Fruit fly (Drosophila melanogaster): ENCODE data around the gene sens.

Gene sens

DNA sequence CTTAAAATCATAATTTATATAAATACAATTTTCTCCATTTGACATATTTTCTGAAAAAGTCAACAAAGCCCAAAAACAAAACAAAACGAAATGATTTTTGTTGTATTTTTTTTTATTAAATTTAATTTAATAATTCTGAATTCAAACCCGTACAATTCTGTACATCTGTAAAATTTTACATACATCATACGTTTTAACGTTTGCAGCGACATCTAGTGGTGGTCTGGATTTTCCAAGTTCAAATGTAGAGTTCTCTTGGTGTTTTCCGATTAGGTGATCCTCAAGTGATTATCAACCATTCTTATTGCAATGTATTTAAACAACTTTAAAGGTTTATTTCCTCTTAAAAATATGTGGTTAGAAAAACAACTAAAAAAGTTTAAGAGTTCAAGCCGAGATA is 10.1 kb upstream of the sens start (continued):
- TF ChIP-seq sqz (GFP tag; optimal IDR thresholded peaks at IDR 0.05) = no peak
- TF ChIP-seq knrl (GFP tag; IDR thresholded peaks at IDR 0.05; ENCODE audit: partially characterized antibody) = no peak; the same call in 2 of the 3 replicates
- no peak for TF ChIP-seq Poxn (GFP tag; IDR thresholded peaks at IDR 0.05)
- TF ChIP-seq tna (GFP tag; IDR thresholded peaks at IDR 0.05; ENCODE audit: partially characterized antibody) = no peak
- TF ChIP-seq Bteb2 (GFP tag; optimal IDR thresholded peaks at IDR 0.05) = no peak
- no peak for TF ChIP-seq CG11723 (GFP tag; optimal IDR thresholded peaks at IDR 0.05)
- TF ChIP-seq amos (GFP tag; IDR thresholded peaks at IDR 0.05; ENCODE audit: partially characterized antibody) = peak; percentile 56
- TF ChIP-seq Ravus (GFP tag; IDR thresholded peaks at IDR 0.05) = no peak
- no peak; the same call in 1 of the 2 replicates for TF ChIP-seq lmd (GFP tag; IDR thresholded peaks at IDR 0.05)
- peak; percentile 34 for TF ChIP-seq Jarid2 (GFP tag; optimal IDR thresholded peaks at IDR 0.05)
- no peak for TF ChIP-seq CG7271 (tag; optimal IDR thresholded peaks at IDR 0.05)
- TF ChIP-seq eyg (GFP tag; optimal IDR thresholded peaks at IDR 0.05) = no peak
- no peak for TF ChIP-seq ab (GFP tag; optimal IDR thresholded peaks at IDR 0.05)
- TF ChIP-seq pita (GFP tag; optimal IDR thresholded peaks at IDR 0.05) = peak; percentile 50
- TF ChIP-seq CG4707 (GFP tag; optimal IDR thresholded peaks at IDR 0.05) = no peak
- peak; percentile 73 for TF ChIP-seq sens (GFP tag)
- TF ChIP-seq B-H2 (GFP tag; optimal IDR thresholded peaks at IDR 0.05) = no peak
- TF ChIP-seq CG12942 (GFP tag; optimal IDR thresholded peaks at IDR 0.05) = no peak
- no peak for TF ChIP-seq esg (GFP tag; conservative IDR thresholded peaks at IDR 0.05)
- no peak for TF ChIP-seq ase (GFP tag; IDR thresholded peaks at IDR 0.05)
- no peak for TF ChIP-seq CG2678 (tag; optimal IDR thresholded peaks at IDR 0.05)
- no peak for TF ChIP-seq Trl (optimal IDR thresholded peaks at IDR 0.05)
- peak; percentile 1 for TF ChIP-seq Trl (GFP tag; optimal IDR thresholded peaks at IDR 0.05)
- TF ChIP-seq pan (optimal IDR thresholded peaks at IDR 0.05) = no peak
- TF ChIP-seq pan (GFP tag; optimal IDR thresholded peaks at IDR 0.05 in 1 of 2, IDR thresholded peaks at IDR 0.05 in 1 of 2) = no peak
- peak; percentile 28; the same call in 1 of the 3 replicates for TF ChIP-seq Dbx (GFP tag; IDR thresholded peaks at IDR 0.05)
- TF ChIP-seq maf-S (GFP tag; optimal IDR thresholded peaks at IDR 0.05) = no peak
- TF ChIP-seq CG17385 (GFP tag; optimal IDR thresholded peaks at IDR 0.05) = no peak
- no peak for TF ChIP-seq sc (optimal IDR thresholded peaks at IDR 0.05)
- TF ChIP-seq sc (GFP tag; optimal IDR thresholded peaks at IDR 0.05) = no peak
- no peak for TF ChIP-seq peb (GFP tag; IDR thresholded peaks at IDR 0.05)
- TF ChIP-seq Mrtf (GFP tag; IDR thresholded peaks at IDR 0.05) = no peak
- TF ChIP-seq gce (GFP tag; IDR thresholded peaks at IDR 0.05) = no peak
- no peak for TF ChIP-seq NC2β (GFP tag; optimal IDR thresholded peaks at IDR 0.05)
- TF ChIP-seq Bdp1 (GFP tag; optimal IDR thresholded peaks at IDR 0.05) = no peak
- TF ChIP-seq CG15514 (GFP tag; optimal IDR thresholded peaks at IDR 0.05) = no peak
- TF ChIP-seq CG14667 (GFP tag; IDR thresholded peaks at IDR 0.05) = no peak
- TF ChIP-seq CG12299 (tag; optimal IDR thresholded peaks at IDR 0.05) = no peak
- TF ChIP-seq Bgb (GFP tag; IDR thresholded peaks at IDR 0.05; ENCODE audit: partially characterized antibody) = peak; percentile 62
- no peak for TF ChIP-seq pb (GFP tag; optimal IDR thresholded peaks at IDR 0.05)
- no peak for TF ChIP-seq CG12236 (GFP tag; optimal IDR thresholded peaks at IDR 0.05)
- no peak for TF ChIP-seq Hr39 (optimal IDR thresholded peaks at IDR 0.05)
- no peak for TF ChIP-seq inv (GFP tag; IDR thresholded peaks at IDR 0.05; ENCODE audit: partially characterized antibody)
- no peak for TF ChIP-seq CG1233 (GFP tag; optimal IDR thresholded peaks at IDR 0.05)
- TF ChIP-seq croc (GFP tag; conservative IDR thresholded peaks at IDR 0.05) = no peak
- TF ChIP-seq Abd-B (GFP tag; optimal IDR thresholded peaks at IDR 0.05) = no peak
- no peak for TF ChIP-seq CG3407 (GFP tag; optimal IDR thresholded peaks at IDR 0.05)
- no peak for TF ChIP-seq Neu2 (GFP tag; optimal IDR thresholded peaks at IDR 0.05; ENCODE audit: borderline replicate concordance)
- no peak for TF ChIP-seq Sox100B (GFP tag; optimal IDR thresholded peaks at IDR 0.05)
- TF ChIP-seq Stat92E (GFP tag; optimal IDR thresholded peaks at IDR 0.05) = no peak
- no peak for TF ChIP-seq usp (GFP tag; optimal IDR thresholded peaks at IDR 0.05)
- TF ChIP-seq tin (GFP tag; optimal IDR thresholded peaks at IDR 0.05) = peak; percentile 43
- peak; percentile 54 for TF ChIP-seq gem (tag; optimal IDR thresholded peaks at IDR 0.05)
